Fruit fly (Drosophila melanogaster): ENCODE measurements around the gene CG4558.

Gene CG4558

DNA sequence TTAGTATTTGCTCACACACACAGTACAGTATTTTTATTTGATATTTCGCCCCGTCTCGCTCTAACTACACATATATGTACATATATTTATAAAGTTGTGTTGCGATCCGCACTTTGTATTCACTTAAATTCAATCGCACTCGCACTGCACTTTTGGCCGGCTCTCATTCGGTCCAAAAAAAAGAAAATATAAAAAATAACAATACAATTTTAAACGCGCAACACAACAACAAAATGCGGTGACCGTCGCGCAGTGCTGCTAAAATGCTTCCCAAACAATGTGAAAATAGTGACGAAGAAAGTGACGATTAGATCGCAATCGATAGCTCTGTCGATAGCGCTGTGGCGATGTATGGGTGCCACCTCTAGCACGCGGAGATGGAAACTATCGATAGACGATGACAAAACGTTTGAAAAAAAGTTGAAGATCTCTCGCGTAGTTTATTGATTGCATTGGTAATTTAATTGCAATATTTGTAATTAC is 46.2 kb upstream of the CG4558 start, which contains the start of the genes C3G and pod1 (continued):
- TF ChIP-seq CG12104 (GFP tag; optimal IDR thresholded peaks at IDR 0.05) (no peak), Jarid2 (GFP tag; optimal IDR thresholded peaks at IDR 0.05) (peak; percentile 19), Poxn (GFP tag; IDR thresholded peaks at IDR 0.05) (no peak), Ada2b (GFP tag; IDR thresholded peaks at IDR 0.05) (no peak), CG7928 (GFP tag; optimal IDR thresholded peaks at IDR 0.05) (peak; percentile 6), ham (GFP tag; IDR thresholded peaks at IDR 0.05) (no peak), CG7786 (GFP tag; optimal IDR thresholded peaks at IDR 0.05) (peak; percentile 39), ken (GFP tag; IDR thresholded peaks at IDR 0.05) (peak; percentile 61; the same call in 2 of the 3 replicates), TFAM (GFP tag; optimal IDR thresholded peaks at IDR 0.05) (no peak), ab (GFP tag; optimal IDR thresholded peaks at IDR 0.05) (no peak), ato (GFP tag; IDR thresholded peaks at IDR 0.05; ENCODE audit: partially characterized antibody) (peak; percentile 96), CG12236 (GFP tag; optimal IDR thresholded peaks at IDR 0.05) (no peak), Asciz (GFP tag; optimal IDR thresholded peaks at IDR 0.05) (no peak), bowl (GFP tag; IDR thresholded peaks at IDR 0.05) (no peak), z (GFP tag; IDR thresholded peaks at IDR 0.05) (no peak), CG6791 (GFP tag; IDR thresholded peaks at IDR 0.05; ENCODE audit: partially characterized antibody) (peak; percentile 99), CG13424 (tag; optimal IDR thresholded peaks at IDR 0.05) (peak; percentile 16), CG2889 (GFP tag; IDR thresholded peaks at IDR 0.05) (no peak), kay (GFP tag; optimal IDR thresholded peaks at IDR 0.05) (no peak), MESR4 (GFP tag; optimal IDR thresholded peaks at IDR 0.05) (peak; percentile 68), zfh2 (GFP tag; optimal IDR thresholded peaks at IDR 0.05) (peak; percentile 41), CG3995 (GFP tag; optimal IDR thresholded peaks at IDR 0.05) (peak; percentile 92), CG7963 (GFP tag; IDR thresholded peaks at IDR 0.05; ENCODE audit: partially characterized antibody) (peak; percentile 96), Kr (GFP tag; optimal IDR thresholded peaks at IDR 0.05) (no peak), CG1647 (GFP tag; optimal IDR thresholded peaks at IDR 0.05) (peak; percentile 39), br (optimal IDR thresholded peaks at IDR 0.05) (no peak), CG6254 (GFP tag; optimal IDR thresholded peaks at IDR 0.05) (no peak), eve (GFP tag; optimal IDR thresholded peaks at IDR 0.05) (no peak), pb (GFP tag; optimal IDR thresholded peaks at IDR 0.05) (peak; percentile 26), CG12659 (GFP tag; optimal IDR thresholded peaks at IDR 0.05) (peak; percentile 81), NC2α (GFP tag; optimal IDR thresholded peaks at IDR 0.05) (no peak), abd-A (tag; optimal IDR thresholded peaks at IDR 0.05) (peak; percentile 11), tll (GFP tag; optimal IDR thresholded peaks at IDR 0.05) (no peak), chn (GFP tag; optimal IDR thresholded peaks at IDR 0.05) (peak; percentile 8), Dp (GFP tag; optimal IDR thresholded peaks at IDR 0.05) (peak; percentile 73), dm (GFP tag; optimal IDR thresholded peaks at IDR 0.05) (no peak), CG1603 (tag; optimal IDR thresholded peaks at IDR 0.05) (peak; percentile 79), dmrt11E (tag; optimal IDR thresholded peaks at IDR 0.05) (no peak), Nf-YA (GFP tag; IDR thresholded peaks at IDR 0.05) (no peak), lilli (GFP tag; optimal IDR thresholded peaks at IDR 0.05) (peak; percentile 54), Nf-YC (tag; optimal IDR thresholded peaks at IDR 0.05) (peak; percentile 45), croc (GFP tag; conservative IDR thresholded peaks at IDR 0.05) (no peak), bsh (GFP tag; optimal IDR thresholded peaks at IDR 0.05) (no peak), CG9437 (GFP tag; optimal IDR thresholded peaks at IDR 0.05) (no peak), CG2875 (GFP tag; optimal IDR thresholded peaks at IDR 0.05) (no peak), esg (GFP tag; conservative IDR thresholded peaks at IDR 0.05) (no peak), Sox100B (GFP tag; optimal IDR thresholded peaks at IDR 0.05) (no peak), Blimp-1 (GFP tag; optimal IDR thresholded peaks at IDR 0.05) (peak; percentile 22), CG11093 (GFP tag; IDR thresholded peaks at IDR 0.05) (no peak), jumu (GFP tag; optimal IDR thresholded peaks at IDR 0.05) (peak; percentile 42), Mad (GFP tag; optimal IDR thresholded peaks at IDR 0.05) (peak; percentile 21)

Data from whole organism, embryonic.